Worm (Caenorhabditis elegans) whole organism, L1 larva: ENCODE results near the gene F55G11.4.

ENCODE experiments used
- C34B4.2 ChIP-seq: sonication (generic microtip); optimal IDR thresholded peaks from 2 replicates; lab custom pipeline; 2017; ENCODE audit warnings: mild to moderate bottlenecking, missing genetic modification characterization, missing compliant biosample characterization
- aha-1 ChIP-seq: fragments of 150-350 bp; optimal IDR thresholded peaks from 2 replicates; lab custom pipeline; 2014; ENCODE audit warnings: missing biosample characterization, missing genetic modification characterization
- ama-1 ChIP-seq: fragments of 150-350 bp; optimal IDR thresholded peaks from 2 replicates; lab custom pipeline; 2014
- ceh-8 ChIP-seq: fragments of 200-800 bp; sonication (Bioruptor generic); optimal IDR thresholded peaks from 2 replicates; lab custom pipeline; 2018; ENCODE audit warnings: mild to moderate bottlenecking, missing genetic modification characterization, moderate library complexity, missing compliant biosample characterization
- ceh-88 ChIP-seq: fragments of 200-800 bp; sonication (Bioruptor generic); IDR thresholded peaks from 2 replicates; pipeline ENCODE4 v1.3.6; 2022; ENCODE audit warnings: missing genetic modification characterization, missing compliant biosample characterization
- ces-1 ChIP-seq: fragments of 150-350 bp; optimal IDR thresholded peaks from 2 replicates; lab custom pipeline; 2014; ENCODE audit warnings: missing biosample characterization, missing genetic modification reagents, missing genetic modification characterization
- dpl-1 ChIP-seq, 3 experiments: fragments of 150-350 bp in 2 of 3; sonication (generic microtip) in 1 of 3; optimal IDR thresholded peaks; 2 replicates each; lab custom pipeline; 2014 to 2017; ENCODE audit warnings: missing biosample characterization in 3 of 3, missing genetic modification characterization in 3 of 3, missing genetic modification reagents in 3 of 3
- efl-1 ChIP-seq, 4 experiments: fragments of 150-350 bp; optimal IDR thresholded peaks in 3 of 4; peaks in 1 of 4; 1 replicate in 1 of 4; 2 replicates in 3 of 4; lab custom pipeline; 2014; ENCODE audit warnings: missing biosample characterization in 2 of 4, missing genetic modification characterization in 2 of 4, missing genetic modification reagents in 2 of 4
- elt-2 ChIP-seq: sonication (generic microtip); optimal IDR thresholded peaks from 2 replicates; lab custom pipeline; 2016; ENCODE audit warnings: missing genetic modification characterization, mild to moderate bottlenecking, inconsistent platforms, missing compliant biosample characterization, missing genetic modification reagents
- fkh-4 ChIP-seq: sonication (generic microtip); optimal IDR thresholded peaks from 2 replicates; lab custom pipeline; 2016; ENCODE audit warnings: missing compliant biosample characterization, missing genetic modification characterization, borderline replicate concordance
- fkh-8 ChIP-seq: sonication (generic microtip); optimal IDR thresholded peaks from 2 replicates; lab custom pipeline; 2016; ENCODE audit warnings: mild to moderate bottlenecking, missing genetic modification characterization, missing compliant biosample characterization
- grh-1 ChIP-seq: fragments of 200-800 bp; sonication (Bioruptor generic); IDR thresholded peaks from 2 replicates; pipeline ENCODE4 v1.3.6; 2022; ENCODE audit warnings: missing genetic modification reagents, missing genetic modification characterization, missing compliant biosample characterization
- lin-15B ChIP-seq: fragments of 150-350 bp; sonication (generic microtip); optimal IDR thresholded peaks from 3 replicates; lab custom pipeline; 2014; ENCODE audit warnings: missing biosample characterization, missing genetic modification characterization
- lin-39 ChIP-seq: fragments of 150-350 bp; optimal IDR thresholded peaks from 2 replicates; lab custom pipeline; 2014; ENCODE audit warnings: missing biosample characterization, missing genetic modification reagents, missing genetic modification characterization
- mab-9 ChIP-seq: fragments of 200-800 bp; sonication (Bioruptor generic); IDR thresholded peaks from 2 replicates; pipeline ENCODE4 v1.3.6; 2022; ENCODE audit warnings: missing genetic modification reagents, missing genetic modification characterization, missing compliant biosample characterization
- mdl-1 ChIP-seq, 2 experiments: fragments of 150-350 bp; optimal IDR thresholded peaks; 2 replicates each; lab custom pipeline; 2014 to 2017; ENCODE audit warnings: missing biosample characterization in 2 of 2, missing genetic modification characterization in 2 of 2, inconsistent platforms in 1 of 2
- mef-2 ChIP-seq: fragments of 150-350 bp; optimal IDR thresholded peaks from 2 replicates; lab custom pipeline; 2014; ENCODE audit warnings: missing biosample characterization, missing genetic modification characterization
- mep-1 ChIP-seq: fragments of 150-350 bp; optimal IDR thresholded peaks from 2 replicates; lab custom pipeline; 2014; ENCODE audit warnings: missing biosample characterization, missing genetic modification characterization
- nhr-12 ChIP-seq: sonication (generic microtip); optimal IDR thresholded peaks from 2 replicates; lab custom pipeline; 2017; ENCODE audit warnings: missing biosample characterization, missing genetic modification characterization
- nhr-20 ChIP-seq: sonication (generic microtip); optimal IDR thresholded peaks from 2 replicates; lab custom pipeline; 2016; ENCODE audit warnings: mild to moderate bottlenecking, missing genetic modification characterization, missing compliant biosample characterization
- nhr-237 ChIP-seq: fragments of 150-350 bp; optimal IDR thresholded peaks from 2 replicates; lab custom pipeline; 2014; ENCODE audit warnings: missing biosample characterization, missing genetic modification characterization
- nhr-28 ChIP-seq: fragments of 150-350 bp; optimal IDR thresholded peaks from 2 replicates; lab custom pipeline; 2014; ENCODE audit warnings: missing biosample characterization, missing genetic modification characterization
- nhr-71 ChIP-seq: sonication (generic microtip); optimal IDR thresholded peaks from 2 replicates; lab custom pipeline; 2016; ENCODE audit warnings: mild to moderate bottlenecking, missing genetic modification characterization, moderate library complexity, missing compliant biosample characterization
- nhr-76 ChIP-seq: sonication (generic microtip); optimal IDR thresholded peaks from 2 replicates; lab custom pipeline; 2017; ENCODE audit warnings: missing biosample characterization, missing genetic modification characterization
- nhr-84 ChIP-seq: sonication (generic microtip); optimal IDR thresholded peaks from 2 replicates; lab custom pipeline; 2017; ENCODE audit warnings: missing biosample characterization, missing genetic modification characterization
- nhr-85 ChIP-seq: sonication (generic microtip); peaks from one replicate; lab custom pipeline; 2016; ENCODE audit warnings: missing genetic modification characterization, inconsistent platforms, missing compliant biosample characterization
- pax-3 ChIP-seq: fragments of 200-800 bp; sonication (Bioruptor generic); optimal IDR thresholded peaks from 2 replicates; lab custom pipeline; 2018; ENCODE audit warnings: mild to moderate bottlenecking, missing genetic modification characterization, moderate library complexity, missing compliant biosample characterization
- rnt-1 ChIP-seq: sonication (generic microtip); optimal IDR thresholded peaks from 2 replicates; lab custom pipeline; 2016; ENCODE audit warnings: mild to moderate bottlenecking, missing genetic modification characterization, moderate library complexity, missing compliant biosample characterization
- snu-23 ChIP-seq: sonication (generic microtip); optimal IDR thresholded peaks from 2 replicates; lab custom pipeline; 2016; ENCODE audit warnings: missing genetic modification characterization, missing compliant biosample characterization
- sptf-1 ChIP-seq: fragments of 150-350 bp; optimal IDR thresholded peaks from 2 replicates; lab custom pipeline; 2014; ENCODE audit warnings: missing biosample characterization, missing genetic modification characterization
- swsn-7 ChIP-seq: sonication (generic microtip); optimal IDR thresholded peaks from 2 replicates; lab custom pipeline; 2016; ENCODE audit warnings: missing genetic modification characterization, missing compliant biosample characterization
- tlp-1 ChIP-seq: fragments of 150-350 bp; optimal IDR thresholded peaks from 2 replicates; lab custom pipeline; 2014; ENCODE audit warnings: missing biosample characterization, missing genetic modification characterization
- unc-62 ChIP-seq: fragments of 150-350 bp; optimal IDR thresholded peaks from 2 replicates; lab custom pipeline; 2014; ENCODE audit warnings: missing biosample characterization, missing genetic modification reagents, missing genetic modification characterization
- unc-86 ChIP-seq: sonication (generic microtip); optimal IDR thresholded peaks from 2 replicates; lab custom pipeline; 2016; ENCODE audit warnings: missing genetic modification characterization, missing compliant biosample characterization
- unc-98 ChIP-seq: fragments of 200-800 bp; sonication (Bioruptor generic); IDR thresholded peaks from 2 replicates; pipeline ENCODE4 v1.3.6; 2022; ENCODE audit warnings: missing genetic modification characterization, missing compliant biosample characterization
- vab-15 ChIP-seq: sonication (generic microtip); optimal IDR thresholded peaks from 2 replicates; lab custom pipeline; 2017; ENCODE audit warnings: missing genotype, mild to moderate bottlenecking, missing genetic modification characterization, missing compliant biosample characterization

F55G11.4 gene

ce11 chrIV:12960136-12960535, 13.3 kb upstream of the F55G11.4 start, which contains the start of gene F55G11.7:
TSS of gene F55G11.7 (plus strand) at chrIV:12960436.
- TF ChIP-seq efl-1 (optimal IDR thresholded peaks at IDR 0.05; lab: Kevin White, UChicago) (no peak), efl-1 (GFP tag; optimal IDR thresholded peaks at IDR 0.05 in 1 of 2; lab: Kevin White, UChicago) (peak in 1 of 2 experiments; percentile 56), nhr-76 (tag; lab: Kevin White, UChicago) (no peak)

- TF ChIP-seq nhr-20 (tag; lab: Kevin White, UChicago) (no peak), mab-9 (GFP tag; lab: Robert Waterston, UW) (no peak), elt-2 (tag; lab: Kevin White, UChicago) (peak; percentile 65), nhr-76 (tag; lab: Kevin White, UChicago) (no peak), lin-15B (tag; lab: Kevin White, UChicago) (no peak), vab-15 (tag; lab: Kevin White, UChicago) (no peak), nhr-84 (tag; lab: Kevin White, UChicago) (no peak)
- TF ChIP-seq, all 84 proteins: peak for 1
These were observed 10.9 kb upstream of the F55G11.4 start, which contains the start of gene F55G11.8 for ce11 chrIV:12962564-12962963. TSS of gene F55G11.8 (plus strand) at chrIV:12962808.

- TF ChIP-seq elt-2 (tag; lab: Kevin White, UChicago) (peak; percentile 74), aha-1 (tag; lab: Kevin White, UChicago) (no peak), efl-1 (optimal IDR thresholded peaks at IDR 0.05; lab: Kevin White, UChicago) (no peak), efl-1 (GFP tag; optimal IDR thresholded peaks at IDR 0.05 in 1 of 2; lab: Kevin White, UChicago) (peak in 1 of 2 experiments; percentile 15)
These were observed 8.8 kb upstream of the F55G11.4 start for ce11 chrIV:12964648-12965047.

DNA sequence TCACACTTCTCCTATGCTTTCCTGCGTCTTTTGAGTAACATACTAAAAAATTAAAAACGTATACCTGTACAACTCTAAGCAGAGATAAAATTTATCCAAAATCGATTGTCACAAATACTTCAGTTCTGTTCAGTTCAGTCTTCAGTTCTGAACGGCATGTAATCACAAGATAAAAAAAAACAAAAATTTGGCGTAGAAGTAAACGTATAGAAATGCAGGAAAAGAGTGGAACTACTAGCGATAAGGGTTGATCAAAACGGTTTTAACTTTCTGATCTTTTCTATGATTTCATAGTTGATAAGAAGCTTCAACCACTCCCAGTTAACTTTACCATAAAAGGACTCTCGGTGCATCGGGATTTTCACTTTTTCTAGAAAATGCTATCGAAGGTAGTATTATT, 8.3 kb upstream of the F55G11.4 start, which contains the start of gene dod-22:
dod-22 (plus strand) TSS at position 301 of the 400 bp plus-strand sequence.
- TF ChIP-seq nhr-237 (tag; lab: Kevin White, UChicago) (no peak), grh-1 (GFP tag; lab: Robert Waterston, UW) (no peak), ces-1 (no peak), vab-15 (tag; lab: Kevin White, UChicago) (no peak), fkh-8 (tag; lab: Kevin White, UChicago) (no peak), unc-86 (no peak), mdl-1 (tag; optimal IDR thresholded peaks at IDR 0.05; lab: Kevin White, UChicago) (no peak), nhr-85 (tag; lab: Kevin White, UChicago) (no peak), unc-62 (GFP tag; lab: Kevin White, UChicago) (no peak), unc-98 (no peak), tlp-1 (tag; lab: Kevin White, UChicago) (no peak), sptf-1 (no peak), nhr-71 (tag; lab: Kevin White, UChicago) (no peak), C34B4.2 (no peak), mef-2 (tag; lab: Kevin White, UChicago) (no peak), ceh-88 (GFP tag; lab: Robert Waterston, UW) (no peak), rnt-1 (no peak), swsn-7 (tag; lab: Kevin White, UChicago) (no peak), dpl-1 (GFP tag; optimal IDR thresholded peaks at IDR 0.05; lab: Kevin White, UChicago) (no peak)

DNA sequence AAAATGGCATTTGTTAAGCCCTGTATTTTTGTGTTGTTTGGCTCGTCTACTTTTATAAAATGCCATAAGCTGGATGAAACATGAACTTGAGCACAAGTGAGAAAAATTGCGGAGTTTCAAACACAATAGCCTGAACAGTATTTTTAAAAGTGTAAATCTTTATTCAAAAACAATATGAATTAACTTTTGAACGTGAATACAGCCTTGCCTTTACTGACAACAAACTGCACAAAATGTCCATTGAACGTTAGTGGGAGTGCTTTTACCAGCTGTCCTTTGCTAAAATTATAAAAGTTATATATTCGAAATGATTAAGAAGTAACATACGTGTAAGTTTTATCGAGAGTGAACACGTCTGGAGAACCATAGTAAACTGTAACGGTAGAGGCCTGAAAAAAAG, 6.1 kb upstream of the F55G11.4 start:
- TF ChIP-seq ama-1 (no peak), mab-9 (GFP tag; lab: Robert Waterston, UW) (no peak), snu-23 (no peak), nhr-28 (tag; lab: Kevin White, UChicago) (no peak), ceh-8 (GFP tag; lab: Kevin White, UChicago) (no peak), nhr-12 (tag; lab: Kevin White, UChicago) (no peak), fkh-4 (tag; lab: Kevin White, UChicago) (no peak), pax-3 (tag; lab: Kevin White, UChicago) (no peak), fkh-8 (tag; lab: Kevin White, UChicago) (no peak), mef-2 (tag; lab: Kevin White, UChicago) (no peak), ceh-88 (GFP tag; lab: Robert Waterston, UW) (no peak), mep-1 (tag; lab: Kevin White, UChicago) (no peak), lin-39 (tag; lab: Kevin White, UChicago) (no peak)
